Fruit fly (Drosophila melanogaster) ovary, adult (tissue): ENCODE data around the gene Duox.

Source experiments
- CG17801 ChIP-seq: fragments of 200-800 bp; optimal IDR thresholded peaks from 2 replicates; lab custom pipeline; 2019; ENCODE audit warnings: missing biosample characterization, mild to moderate bottlenecking, missing genetic modification characterization, moderate library complexity; ENCODE audit not compliant: partially characterized antibody

The Duox gene

dm6 chr2L:2830341-2830800 is 323 bp upstream of the Duox start:
- peak; percentile 49 for TF ChIP-seq CG17801 (GFP tag; lab: Kevin White, UChicago)

dm6 chr2L:2825406-2825805 is 4.6 kb downstream of the Duox start, which contains the start of gene CG3123:
TSS of gene CG3123 (minus strand) at chr2L:2825506.
- no peak for TF ChIP-seq CG17801 (GFP tag; lab: Kevin White, UChicago)

- no peak for TF ChIP-seq CG17801 (GFP tag; lab: Kevin White, UChicago)
Observed at dm6 chr2L:2815673-2816072, 14.4 kb downstream of the Duox start, which contains the start of gene G6P. TSS of gene G6P (minus strand) at chr2L:2815760.

- TF ChIP-seq CG17801 (GFP tag; lab: Kevin White, UChicago) = no peak
Observed at dm6 chr2L:2812137-2812536, 17.9 kb downstream of the Duox start, which contains the start of gene CG2964. TSS of gene CG2964 (plus strand) at chr2L:2812437.

dm6 chr2L:2810831-2811230 is 19.2 kb downstream of the Duox start:
- no peak for TF ChIP-seq CG17801 (GFP tag; lab: Kevin White, UChicago)

dm6 chr2L:2808038-2808699 is 21.9 kb downstream of the Duox start:
- TF ChIP-seq CG17801 (GFP tag; lab: Kevin White, UChicago) = no peak

- no peak for TF ChIP-seq CG17801 (GFP tag; lab: Kevin White, UChicago)
Observed at dm6 chr2L:2807597-2807996, 22.5 kb downstream of the Duox start.

- no peak for TF ChIP-seq CG17801 (GFP tag; lab: Kevin White, UChicago)
Observed at dm6 chr2L:2806190-2806763, 23.8 kb downstream of the Duox start.

- TF ChIP-seq CG17801 (GFP tag; lab: Kevin White, UChicago) = no peak
Observed at dm6 chr2L:2804634-2805311, 25.3 kb downstream of the Duox start, which contains the start of gene daw. TSS of gene daw (plus strand) at chr2L:2805261.

- no peak for TF ChIP-seq CG17801 (GFP tag; lab: Kevin White, UChicago)
Observed at dm6 chr2L:2802527-2802926, 27.5 kb downstream of the Duox start.

dm6 chr2L:2800956-2801776 is 28.9 kb downstream of the Duox start:
- TF ChIP-seq CG17801 (GFP tag; lab: Kevin White, UChicago) = no peak

- no peak for TF ChIP-seq CG17801 (GFP tag; lab: Kevin White, UChicago)
Observed at dm6 chr2L:2799909-2800478, 30.1 kb downstream of the Duox start, which contains the start of gene Syt1. TSS of gene Syt1 (minus strand) at chr2L:2799979.

- no peak for TF ChIP-seq CG17801 (GFP tag; lab: Kevin White, UChicago)
Observed at dm6 chr2L:2797186-2797585, 32.9 kb downstream of the Duox start.

dm6 chr2L:2782790-2783189 is 47.3 kb downstream of the Duox start:
- no peak for TF ChIP-seq CG17801 (GFP tag; lab: Kevin White, UChicago)
